Fruit fly (Drosophila melanogaster) whole organism, prepupa: Measurements from ENCODE around the gene CG43861.

ENCODE experiments used
- CG11902 ChIP-seq: fragments of 200-800 bp; sonication (Bioruptor generic); optimal IDR thresholded peaks from 3 replicates; lab custom pipeline; 2016; ENCODE audit warnings: missing biosample characterization, missing genetic modification characterization
- CG16779 ChIP-seq: fragments of 200-800 bp; sonication (Bioruptor generic); optimal IDR thresholded peaks from 3 replicates; lab custom pipeline; 2017; ENCODE audit warnings: missing biosample characterization, mild to moderate bottlenecking, missing genetic modification characterization
- CG34406 ChIP-seq: fragments of 200-800 bp; sonication (Bioruptor generic); optimal IDR thresholded peaks from 3 replicates; lab custom pipeline; 2016; ENCODE audit warnings: missing biosample characterization, missing genetic modification characterization
- CG6163 ChIP-seq: fragments of 200-800 bp; sonication (Bioruptor generic); IDR thresholded peaks from 3 replicates; pipeline ENCODE4 v1.3.6; 2022; ENCODE audit warnings: missing biosample characterization, missing genetic modification characterization
- CG6854 ChIP-seq: fragments of 200-800 bp; sonication (Bioruptor generic); optimal IDR thresholded peaks from 2 replicates; lab custom pipeline; 2017; ENCODE audit warnings: missing biosample characterization, mild to moderate bottlenecking, missing genetic modification characterization
- CG8119 ChIP-seq: fragments of 200-800 bp; sonication (Bioruptor generic); IDR thresholded peaks from 3 replicates; pipeline ENCODE4 v1.3.6; 2022; ENCODE audit warnings: missing biosample characterization, missing genetic modification characterization
- Eip93F ChIP-seq: fragments of 200-800 bp; sonication (Bioruptor generic); optimal IDR thresholded peaks from 2 replicates; lab custom pipeline; 2016; ENCODE audit warnings: missing biosample characterization, mild to moderate bottlenecking, missing genetic modification characterization
- Hr39 ChIP-seq: fragments of 200-800 bp; sonication (Bioruptor generic); optimal IDR thresholded peaks from 2 replicates; lab custom pipeline; 2016; ENCODE audit warnings: missing biosample characterization, missing genetic modification characterization
- Sox15 ChIP-seq: fragments of 200-800 bp; sonication (Bioruptor generic); optimal IDR thresholded peaks from 3 replicates; lab custom pipeline; 2016; ENCODE audit warnings: missing biosample characterization, missing genetic modification characterization
- achi ChIP-seq: fragments of 200-800 bp; sonication (Bioruptor generic); optimal IDR thresholded peaks from 3 replicates; lab custom pipeline; 2016; ENCODE audit warnings: missing biosample characterization, missing genetic modification characterization
- cyc ChIP-seq: fragments of 200-800 bp; sonication (Bioruptor generic); optimal IDR thresholded peaks from 3 replicates; lab custom pipeline; 2016; ENCODE audit warnings: missing biosample characterization, missing genetic modification characterization
- dsx ChIP-seq: fragments of 200-800 bp; optimal IDR thresholded peaks from 3 replicates; lab custom pipeline; 2019; ENCODE audit warnings: missing biosample characterization, mild to moderate bottlenecking, missing genetic modification characterization, moderate library complexity; ENCODE audit not compliant: poor library complexity, severe bottlenecking
- esn ChIP-seq: fragments of 200-800 bp; sonication (Bioruptor generic); optimal IDR thresholded peaks from 2 replicates; lab custom pipeline; 2016; ENCODE audit warnings: missing biosample characterization, mild to moderate bottlenecking, missing genetic modification characterization, moderate library complexity
- fkh ChIP-seq: fragments of 200-800 bp; sonication (Bioruptor generic); optimal IDR thresholded peaks from 3 replicates; lab custom pipeline; 2017; ENCODE audit warnings: missing biosample characterization, mild to moderate bottlenecking, missing genetic modification characterization, moderate library complexity

DNA sequence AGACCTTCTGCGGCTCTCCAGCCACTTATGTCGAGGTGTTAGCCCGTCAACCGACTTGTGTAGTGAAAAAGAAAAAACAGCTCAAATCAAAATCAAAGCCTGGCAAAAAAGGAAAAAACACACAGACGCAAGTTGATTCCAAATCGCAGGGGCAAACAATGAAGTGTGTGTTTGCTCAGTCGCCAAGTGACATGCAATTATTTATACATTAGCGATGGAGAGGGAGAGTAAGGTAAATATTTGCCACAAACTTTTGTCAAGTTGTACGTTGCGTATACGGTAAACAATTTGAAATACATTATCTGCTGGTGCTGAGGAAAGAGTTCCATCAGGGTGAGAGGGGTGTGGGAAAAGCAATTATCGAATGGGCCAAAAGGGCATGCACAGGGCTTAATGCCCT, 18.9 kb downstream of the CG43861 start:
- TF ChIP-seq fkh (GFP tag; lab: Kevin White, UChicago) (peak; percentile 69), CG34406 (GFP tag; lab: Kevin White, UChicago) (no peak), Sox15 (GFP tag; lab: Kevin White, UChicago) (no peak), Hr39 (GFP tag; lab: Kevin White, UChicago) (no peak), CG6163 (GFP tag; lab: Robert Waterston, UW) (no peak), esn (no peak), CG11902 (no peak), Eip93F (no peak), achi (GFP tag; lab: Kevin White, UChicago) (no peak), CG6854 (GFP tag; lab: Kevin White, UChicago) (no peak), CG8119 (GFP tag; lab: Robert Waterston, UW) (no peak), cyc (GFP tag; lab: Kevin White, UChicago) (no peak), CG16779 (tag; lab: Kevin White, UChicago) (no peak), dsx (GFP tag; lab: Kevin White, UChicago) (no peak)
